Fruit fly (Drosophila melanogaster) whole organism, embryonic: ENCODE measurements around the gene Ssu72.

Source experiments
- Asciz ChIP-seq: fragments of 200-800 bp; sonication (Bioruptor generic); optimal IDR thresholded peaks from 2 replicates; lab custom pipeline; 2017; ENCODE audit warnings: missing biosample characterization, mild to moderate bottlenecking, missing genetic modification characterization, missing genetic modification reagents
- Awh ChIP-seq: fragments of 200-800 bp; sonication (Bioruptor generic); IDR thresholded peaks from 2 replicates; pipeline ENCODE4, ENCODE4 v1.3.6; 2022; ENCODE audit warnings: missing biosample characterization, missing genetic modification characterization
- BtbVII ChIP-seq: fragments of 200-800 bp; sonication (Bioruptor generic); optimal IDR thresholded peaks from 3 replicates; lab custom pipeline; 2017; ENCODE audit warnings: missing biosample characterization, mild to moderate bottlenecking, missing genetic modification characterization
- CG10979 ChIP-seq: fragments of 200-800 bp; sonication (Bioruptor generic); optimal IDR thresholded peaks from 2 replicates; lab custom pipeline; 2018; ENCODE audit warnings: missing biosample characterization, mild to moderate bottlenecking, missing genetic modification characterization, moderate library complexity
- CG11247 ChIP-seq: fragments of 200-800 bp; sonication (Bioruptor generic); IDR thresholded peaks from 2 replicates; pipeline ENCODE4 v1.3.6; 2022; ENCODE audit warnings: missing biosample characterization, missing genetic modification characterization
- CG11695 ChIP-seq: fragments of 200-800 bp; sonication (Bioruptor generic); IDR thresholded peaks from 3 replicates; pipeline ENCODE4 v1.3.6; 2022; ENCODE audit warnings: missing biosample characterization, missing genetic modification characterization
- CG13894 ChIP-seq: fragments of 200-800 bp; sonication (Bioruptor generic); optimal IDR thresholded peaks from 3 replicates; lab custom pipeline; 2018; ENCODE audit warnings: missing biosample characterization, mild to moderate bottlenecking, missing genetic modification characterization, moderate library complexity
- CG14860 ChIP-seq: fragments of 200-800 bp; sonication (Bioruptor generic); IDR thresholded peaks from 3 replicates; pipeline ENCODE4 v1.3.6; 2022; ENCODE audit warnings: missing biosample characterization, missing genetic modification characterization; ENCODE audit not compliant: partially characterized antibody
- CG15269 ChIP-seq: fragments of 200-800 bp; sonication (Bioruptor generic); optimal IDR thresholded peaks from 2 replicates; lab custom pipeline; 2018; ENCODE audit warnings: missing biosample characterization, mild to moderate bottlenecking, missing genetic modification characterization, moderate library complexity
- CG15479 ChIP-seq: fragments of 200-800 bp; sonication (Bioruptor generic); optimal IDR thresholded peaks from 3 replicates; lab custom pipeline; 2019; ENCODE audit warnings: missing biosample characterization, mild to moderate bottlenecking, missing genetic modification characterization, moderate library complexity
- CG16815 ChIP-seq: fragments of 200-800 bp; sonication (Bioruptor generic); optimal IDR thresholded peaks from 3 replicates; lab custom pipeline; 2017; ENCODE audit warnings: missing biosample characterization, mild to moderate bottlenecking, missing genetic modification characterization
- CG2199 ChIP-seq: fragments of 200-800 bp; sonication (Bioruptor generic); IDR thresholded peaks from 3 replicates; pipeline ENCODE4 v1.3.6; 2022; ENCODE audit warnings: missing biosample characterization, missing genetic modification characterization
- CG2712 ChIP-seq: fragments of 200-800 bp; optimal IDR thresholded peaks from 3 replicates; lab custom pipeline; 2019; ENCODE audit warnings: missing biosample characterization, mild to moderate bottlenecking, missing genetic modification characterization, moderate library complexity
- CG30403 ChIP-seq: fragments of 200-800 bp; sonication (Bioruptor generic); optimal IDR thresholded peaks from 3 replicates; lab custom pipeline; 2016; ENCODE audit warnings: missing biosample characterization, missing genetic modification characterization
- CG4617 ChIP-seq: fragments of 200-800 bp; sonication (Bioruptor generic); optimal IDR thresholded peaks from 3 replicates; lab custom pipeline; 2016; ENCODE audit warnings: missing biosample characterization, missing genetic modification characterization, borderline replicate concordance
- CG7556 ChIP-seq: fragments of 200-800 bp; sonication (Bioruptor generic); optimal IDR thresholded peaks from 2 replicates; lab custom pipeline; 2017; ENCODE audit warnings: missing biosample characterization, mild to moderate bottlenecking, missing genetic modification characterization
- Dip3 ChIP-seq: fragments of 200-800 bp; sonication (Bioruptor generic); optimal IDR thresholded peaks from 3 replicates; lab custom pipeline; 2016; ENCODE audit warnings: missing biosample characterization, missing genetic modification characterization
- Drgx ChIP-seq: fragments of 200-800 bp; sonication (Bioruptor generic); IDR thresholded peaks from 2 replicates; pipeline ENCODE4 v1.3.6; 2022; ENCODE audit warnings: missing biosample characterization, missing genetic modification characterization
- ERR ChIP-seq: fragments of 200-800 bp; sonication (Bioruptor generic); optimal IDR thresholded peaks from 2 replicates; lab custom pipeline; 2016; ENCODE audit warnings: missing biosample characterization, missing genetic modification characterization
- Eip74EF ChIP-seq, 2 experiments: fragments of 200-800 bp in 1 of 2; fragments of >200 bp in 1 of 2; sonication (Bioruptor generic) in 1 of 2; optimal IDR thresholded peaks; 2 replicates each; lab custom pipeline; 2017 to 2019; ENCODE audit warnings: missing biosample characterization in 2 of 2, missing genetic modification characterization in 2 of 2, mild to moderate bottlenecking in 1 of 2, moderate library complexity in 1 of 2
- Fer3 ChIP-seq: fragments of 200-800 bp; sonication (Bioruptor generic); optimal IDR thresholded peaks from 2 replicates; lab custom pipeline; 2018; ENCODE audit warnings: missing biosample characterization, mild to moderate bottlenecking, missing genetic modification characterization, moderate library complexity
- HLH4C ChIP-seq: fragments of 200-800 bp; sonication (Bioruptor generic); IDR thresholded peaks from 3 replicates; pipeline ENCODE4 v1.3.6; 2022; ENCODE audit warnings: missing biosample characterization, missing genetic modification characterization; ENCODE audit not compliant: partially characterized antibody
- Hmx ChIP-seq: fragments of 200-800 bp; sonication (Bioruptor generic); optimal IDR thresholded peaks from 2 replicates; lab custom pipeline; 2016; ENCODE audit warnings: missing biosample characterization, missing genetic modification characterization
- Kr ChIP-seq: fragments of 200-800 bp; sonication (Bioruptor generic); optimal IDR thresholded peaks from 2 replicates; lab custom pipeline; 2017; ENCODE audit warnings: missing biosample characterization, mild to moderate bottlenecking, missing genetic modification characterization
- Max ChIP-seq: fragments of 200-800 bp; sonication (Bioruptor generic); optimal IDR thresholded peaks from 2 replicates; lab custom pipeline; 2016; ENCODE audit warnings: missing biosample characterization, mild to moderate bottlenecking, missing genetic modification characterization
- Mrtf ChIP-seq: fragments of 200-800 bp; sonication (Bioruptor generic); IDR thresholded peaks from 3 replicates; pipeline ENCODE4 v1.3.6; 2022; ENCODE audit warnings: missing biosample characterization, missing genetic modification characterization
- Rfx ChIP-seq: fragments of 200-800 bp; sonication (Bioruptor generic); IDR thresholded peaks from 2 replicates; pipeline ENCODE4 v1.3.6; 2022; ENCODE audit warnings: missing biosample characterization, missing genetic modification characterization
- Rx ChIP-seq: fragments of 200-800 bp; sonication (Bioruptor generic); IDR thresholded peaks from 2 replicates; pipeline ENCODE4 v1.3.6; 2022; ENCODE audit warnings: missing biosample characterization, missing genetic modification characterization
- Ssrp ChIP-seq: fragments of 200-800 bp; sonication (Bioruptor generic); optimal IDR thresholded peaks from 2 replicates; lab custom pipeline; 2018; ENCODE audit warnings: missing biosample characterization, mild to moderate bottlenecking, missing genetic modification characterization, moderate library complexity
- al ChIP-seq: fragments of 200-800 bp; sonication (Bioruptor generic); IDR thresholded peaks from 2 replicates; pipeline ENCODE4 v1.3.6; 2022; ENCODE audit warnings: missing biosample characterization, missing genetic modification characterization
- aop ChIP-seq: fragments of 200-800 bp; sonication (Bioruptor generic); IDR thresholded peaks from 2 replicates; pipeline ENCODE4 v1.3.6; 2022; ENCODE audit warnings: missing biosample characterization, missing genetic modification characterization
- caup ChIP-seq: fragments of 200-800 bp; sonication (Bioruptor generic); optimal IDR thresholded peaks from 3 replicates; lab custom pipeline; 2017; ENCODE audit warnings: missing biosample characterization, mild to moderate bottlenecking, missing genetic modification characterization, moderate library complexity; ENCODE audit not compliant: severe bottlenecking
- cg ChIP-seq: fragments of 200-800 bp; sonication (Bioruptor generic); optimal IDR thresholded peaks from 3 replicates; lab custom pipeline; 2019; ENCODE audit warnings: missing biosample characterization, mild to moderate bottlenecking, missing genetic modification characterization, moderate library complexity
- dpn ChIP-seq, 2 experiments: fragments of 200-800 bp; sonication (Bioruptor generic); optimal IDR thresholded peaks; 3 replicates each; lab custom pipeline; 2016; ENCODE audit warnings: missing biosample characterization in 2 of 2, missing genetic modification characterization in 2 of 2
- esg ChIP-seq: fragments of 200-800 bp; sonication (Bioruptor generic); conservative IDR thresholded peaks from 2 replicates; pipeline ENCODE4 v1.3.6; 2022; ENCODE audit warnings: missing biosample characterization, missing genetic modification characterization
- eve ChIP-seq, 2 experiments: fragments of >200 bp; optimal IDR thresholded peaks; 2 replicates each; lab custom pipeline; 2017; ENCODE audit warnings: missing biosample characterization in 2 of 2, missing genetic modification characterization in 2 of 2
- gsb ChIP-seq: fragments of 200-800 bp; sonication (Bioruptor generic); IDR thresholded peaks from 2 replicates; pipeline ENCODE4 v1.3.6; 2022; ENCODE audit warnings: missing biosample characterization, missing genetic modification characterization
- ind ChIP-seq: fragments of 200-800 bp; sonication (Bioruptor generic); optimal IDR thresholded peaks from 3 replicates; lab custom pipeline; 2016; ENCODE audit warnings: missing biosample characterization, missing genetic modification characterization
- insv ChIP-seq, 2 experiments: fragments of 200-800 bp; sonication (Bioruptor generic); optimal IDR thresholded peaks; 3 replicates each; lab custom pipeline; 2016 to 2018; ENCODE audit warnings: missing biosample characterization in 2 of 2, missing genetic modification characterization in 2 of 2
- jigr1 ChIP-seq: fragments of 200-800 bp; sonication (Bioruptor generic); IDR thresholded peaks from 3 replicates; pipeline ENCODE4 v1.3.6; 2022; ENCODE audit warnings: missing biosample characterization, missing genetic modification characterization
- mam ChIP-seq: fragments of 200-800 bp; sonication (Bioruptor generic); optimal IDR thresholded peaks from 3 replicates; lab custom pipeline; 2016; ENCODE audit warnings: missing biosample characterization, missing genetic modification characterization
- nom ChIP-seq: fragments of 200-800 bp; sonication (Bioruptor generic); optimal IDR thresholded peaks from 2 replicates; lab custom pipeline; 2017; ENCODE audit warnings: missing biosample characterization, missing genetic modification characterization, mild to moderate bottlenecking, moderate library complexity, missing genetic modification reagents
- p53 ChIP-seq: fragments of 200-800 bp; sonication (Bioruptor generic); optimal IDR thresholded peaks from 2 replicates; lab custom pipeline; 2016; ENCODE audit warnings: missing biosample characterization, missing genetic modification characterization
- prd ChIP-seq, 3 experiments: fragments of >200 bp in 2 of 3; fragments of 200-800 bp in 1 of 3; sonication (Bioruptor generic) in 1 of 3; optimal IDR thresholded peaks in 2 of 3; IDR thresholded peaks in 1 of 3; 2 replicates in 2 of 3; 3 replicates in 1 of 3; pipeline versions ENCODE4 v1.3.6 to Lab custom; 2017 to 2022; ENCODE audit warnings: missing biosample characterization in 1 of 3, missing genetic modification characterization in 1 of 3
- pzg ChIP-seq: fragments of 200-800 bp; sonication (Bioruptor generic); optimal IDR thresholded peaks from 3 replicates; lab custom pipeline; 2018; ENCODE audit warnings: missing biosample characterization, mild to moderate bottlenecking, missing genetic modification characterization, moderate library complexity
- rib ChIP-seq: fragments of 200-800 bp; sonication (Bioruptor generic); IDR thresholded peaks from 2 replicates; pipeline ENCODE4 v1.3.6; 2022; ENCODE audit warnings: missing biosample characterization, missing genetic modification characterization
- ro ChIP-seq: fragments of 200-800 bp; sonication (Bioruptor generic); IDR thresholded peaks from 2 replicates; pipeline ENCODE4 v1.3.6; 2022; ENCODE audit warnings: missing biosample characterization, missing genetic modification characterization
- seq ChIP-seq: fragments of 200-800 bp; sonication (Bioruptor generic); IDR thresholded peaks from 2 replicates; pipeline ENCODE4 v1.3.6; 2022; ENCODE audit warnings: missing biosample characterization, missing genetic modification characterization
- wek ChIP-seq: fragments of 200-800 bp; sonication (Bioruptor generic); optimal IDR thresholded peaks from 3 replicates; lab custom pipeline; 2018; ENCODE audit warnings: missing biosample characterization, mild to moderate bottlenecking, missing genetic modification characterization, moderate library complexity
- zfh1 ChIP-seq: fragments of 200-800 bp; sonication (Bioruptor generic); IDR thresholded peaks from 3 replicates; pipeline ENCODE4 v1.3.6; 2022; ENCODE audit warnings: missing biosample characterization, missing genetic modification characterization

Ssu72 gene

dm6 chrX:19697255-19697877 lies 33.0 kb downstream of the Ssu72 start (continued):
- TF ChIP-seq Rfx (GFP tag; lab: Robert Waterston, UW) (peak; percentile 20; the same call in 1 of the 2 replicates), CG7556 (no peak), p53 (GFP tag; lab: Kevin White, UChicago) (no peak), zfh1 (GFP tag; lab: Robert Waterston, UW) (0 out of 3 replicates have a peak, but pooled peaks have one; percentile 27), mam (GFP tag; lab: Kevin White, UChicago) (no peak), jigr1 (GFP tag; lab: Robert Waterston, UW) (no peak), Hmx (GFP tag; lab: Kevin White, UChicago) (no peak), Dip3 (no peak), nom (GFP tag; lab: Kevin White, UChicago) (peak; percentile 57), CG2199 (GFP tag; lab: Robert Waterston, UW) (0 out of 3 replicates have a peak, but pooled peaks have one; percentile 15), pzg (GFP tag; lab: Kevin White, UChicago) (no peak), CG11695 (GFP tag; lab: Robert Waterston, UW) (no peak), CG14860 (GFP tag; lab: Robert Waterston, UW) (no peak), ERR (GFP tag; lab: Kevin White, UChicago) (no peak), CG2712 (peak; percentile 3), Mrtf (GFP tag; lab: Robert Waterston, UW) (no peak), CG16815 (GFP tag; lab: Kevin White, UChicago) (no peak), dpn (GFP tag; optimal IDR thresholded peaks at IDR 0.05; lab: Kevin White, UChicago) (no peak), prd (optimal IDR thresholded peaks at IDR 0.05; lab: Kevin White, UChicago) (no peak), prd (GFP tag; IDR thresholded peaks at IDR 0.05; lab: Robert Waterston, UW) (no peak), Fer3 (tag; lab: Kevin White, UChicago) (no peak), CG4617 (GFP tag; lab: Kevin White, UChicago) (peak; percentile 17), CG15479 (GFP tag; lab: Kevin White, UChicago) (peak; percentile 62), insv (GFP tag; optimal IDR thresholded peaks at IDR 0.05; lab: Kevin White, UChicago) (peak; percentile 65 to 93), aop (GFP tag; lab: Robert Waterston, UW) (no peak), HLH4C (GFP tag; lab: Robert Waterston, UW) (no peak), eve (GFP tag; optimal IDR thresholded peaks at IDR 0.05; lab: Kevin White, UChicago) (no peak), Awh (no peak), BtbVII (GFP tag; lab: Kevin White, UChicago) (no peak), Drgx (GFP tag; lab: Robert Waterston, UW) (no peak), Kr (GFP tag; lab: Kevin White, UChicago) (no peak), seq (GFP tag; lab: Robert Waterston, UW) (no peak), caup (GFP tag; lab: Kevin White, UChicago) (no peak), Ssrp (tag; lab: Kevin White, UChicago) (no peak), al (no peak), Max (GFP tag; lab: Kevin White, UChicago) (no peak), rib (GFP tag; lab: Robert Waterston, UW) (no peak), gsb (no peak), Eip74EF (GFP tag; optimal IDR thresholded peaks at IDR 0.05; lab: Kevin White, UChicago) (no peak), CG15269 (no peak), ro (GFP tag; lab: Robert Waterston, UW) (no peak), CG13894 (tag; lab: Kevin White, UChicago) (no peak), Rx (GFP tag; lab: Robert Waterston, UW) (no peak), esg (GFP tag; lab: Robert Waterston, UW) (no peak), wek (GFP tag; lab: Kevin White, UChicago) (peak; percentile 40), CG10979 (tag; lab: Kevin White, UChicago) (no peak), ind (GFP tag; lab: Kevin White, UChicago) (no peak), CG11247 (GFP tag; lab: Robert Waterston, UW) (no peak), CG30403 (GFP tag; lab: Kevin White, UChicago) (no peak), Asciz (GFP tag; lab: Kevin White, UChicago) (no peak), cg (GFP tag; lab: Kevin White, UChicago) (peak; percentile 98)
